Worm (Caenorhabditis elegans) whole organism, late embryonic: ENCODE measurements around the gene F33H1.4.

Source experiments
- ama-1 ChIP-seq: fragments of 150-350 bp; optimal IDR thresholded peaks from 2 replicates; lab custom pipeline; 2014
- ceh-6 ChIP-seq: fragments of 200-800 bp; sonication (Bioruptor generic); optimal IDR thresholded peaks from 2 replicates; lab custom pipeline; 2018; ENCODE audit warnings: mild to moderate bottlenecking, missing genetic modification characterization, missing compliant biosample characterization
- dve-1 ChIP-seq: sonication (generic microtip); optimal IDR thresholded peaks from 2 replicates; lab custom pipeline; 2017; ENCODE audit warnings: antibody characterized with exemption, mild to moderate bottlenecking, missing genetic modification characterization, missing compliant biosample characterization
- fkh-10 ChIP-seq: fragments of 150-350 bp; optimal IDR thresholded peaks from 2 replicates; lab custom pipeline; 2014; ENCODE audit warnings: missing biosample characterization, missing genetic modification reagents, missing genetic modification characterization
- hlh-13 ChIP-seq: fragments of 200-800 bp; sonication (Bioruptor generic); optimal IDR thresholded peaks from 2 replicates; lab custom pipeline; 2018; ENCODE audit warnings: mild to moderate bottlenecking, missing genetic modification characterization, missing compliant biosample characterization
- hlh-6 ChIP-seq: sonication (generic microtip); optimal IDR thresholded peaks from 2 replicates; lab custom pipeline; 2016; ENCODE audit warnings: missing genotype, missing genetic modification characterization, missing compliant biosample characterization
- madf-2 ChIP-seq: sonication (generic microtip); optimal IDR thresholded peaks from 2 replicates; lab custom pipeline; 2017; ENCODE audit warnings: missing genetic modification characterization, missing compliant biosample characterization
- nfya-1 ChIP-seq: sonication (generic microtip); optimal IDR thresholded peaks from 2 replicates; lab custom pipeline; 2017; ENCODE audit warnings: missing genetic modification characterization, mild to moderate bottlenecking, missing compliant biosample characterization, antibody characterized with exemption, moderate library complexity
- nhr-11 ChIP-seq: fragments of 150-350 bp; optimal IDR thresholded peaks from 2 replicates; lab custom pipeline; 2014; ENCODE audit warnings: missing biosample characterization, missing genetic modification characterization
- npax-4 ChIP-seq: sonication (generic microtip); optimal IDR thresholded peaks from 2 replicates; lab custom pipeline; 2016; ENCODE audit warnings: missing genetic modification characterization, missing compliant biosample characterization
- pha-4 ChIP-seq: fragments of 150-350 bp; optimal IDR thresholded peaks from 2 replicates; lab custom pipeline; 2018; ENCODE audit warnings: missing biosample characterization, missing genetic modification reagents, missing genetic modification characterization
- pqm-1 ChIP-seq: sonication (generic microtip); optimal IDR thresholded peaks from 2 replicates; lab custom pipeline; 2016; ENCODE audit warnings: missing genetic modification characterization, missing compliant biosample characterization
- ref-2 ChIP-seq: sonication (generic microtip); optimal IDR thresholded peaks from 2 replicates; lab custom pipeline; 2016; ENCODE audit warnings: missing genetic modification characterization, missing compliant biosample characterization

ce11 chrII:10127389-10127788 lies 47.1 kb upstream of the F33H1.4 start, which contains the start of gene F27E5.8:
- TF ChIP-seq fkh-10 (GFP tag; lab: Kevin White, UChicago), result no peak
- TF ChIP-seq nhr-11 (tag; lab: Kevin White, UChicago), result no peak
- TF ChIP-seq pha-4 (tag; lab: Kevin White, UChicago), result no peak
- TF ChIP-seq ref-2 (tag; lab: Kevin White, UChicago), result no peak
- no peak for TF ChIP-seq hlh-13 (GFP tag; lab: Kevin White, UChicago)
- TF ChIP-seq pqm-1 (tag; lab: Kevin White, UChicago), result no peak
- no peak for TF ChIP-seq hlh-6
- TF ChIP-seq npax-4 (tag; lab: Kevin White, UChicago), result no peak
- TF ChIP-seq ama-1 (lab: Kevin White, UChicago), result no peak
- no peak for TF ChIP-seq madf-2
- TF ChIP-seq ceh-6 (GFP tag; lab: Kevin White, UChicago), result no peak
- TF ChIP-seq nfya-1 (tag; lab: Kevin White, UChicago), result no peak
- TF ChIP-seq dve-1 (tag; lab: Kevin White, UChicago), result no peak
